Worm (Caenorhabditis elegans): ENCODE data around the gene Y54F10BM.23.

DNA sequence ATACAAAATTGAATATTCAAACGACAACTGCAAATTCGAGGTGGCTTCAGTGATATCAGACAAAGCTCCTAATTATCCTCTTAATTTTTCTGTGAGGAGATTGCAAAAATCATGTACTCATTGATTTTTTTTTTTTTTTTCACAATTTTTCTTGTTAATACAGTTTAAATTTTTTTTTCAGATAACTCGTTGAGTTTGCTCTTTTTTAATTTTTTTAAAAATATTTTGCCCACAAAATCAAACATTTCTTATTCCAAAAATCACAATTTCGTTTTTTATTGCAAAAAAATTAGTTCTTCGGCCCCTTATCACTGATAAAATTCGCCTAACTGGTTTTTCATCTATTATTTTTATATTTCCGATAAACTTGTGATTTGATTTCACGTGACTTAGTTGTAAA, 2.5 kb downstream of the Y54F10BM.23 start, which contains the start of gene Y54F10BM.21:
- TF ChIP-seq ceh-91 (GFP tag; IDR thresholded peaks at IDR 0.05) (no peak), rcor-1 (GFP tag; IDR thresholded peaks at IDR 0.05) (no peak), ama-1 (optimal IDR thresholded peaks at IDR 0.05) (no peak), ama-1 (GFP tag; optimal IDR thresholded peaks at IDR 0.05) (no peak), dox-1 (GFP tag; IDR thresholded peaks at IDR 0.05) (no peak), pha-4 (tag; optimal IDR thresholded peaks at IDR 0.05) (no peak), lin-40 (tag; optimal IDR thresholded peaks at IDR 0.05) (no peak), fkh-3 (tag; optimal IDR thresholded peaks at IDR 0.05) (no peak), aptf-2 (GFP tag; conservative IDR thresholded peaks at IDR 0.05) (no peak)

Measured in whole organism, young adult.